Worm (Caenorhabditis elegans): ENCODE data around the gene F13H10.9.

DNA sequence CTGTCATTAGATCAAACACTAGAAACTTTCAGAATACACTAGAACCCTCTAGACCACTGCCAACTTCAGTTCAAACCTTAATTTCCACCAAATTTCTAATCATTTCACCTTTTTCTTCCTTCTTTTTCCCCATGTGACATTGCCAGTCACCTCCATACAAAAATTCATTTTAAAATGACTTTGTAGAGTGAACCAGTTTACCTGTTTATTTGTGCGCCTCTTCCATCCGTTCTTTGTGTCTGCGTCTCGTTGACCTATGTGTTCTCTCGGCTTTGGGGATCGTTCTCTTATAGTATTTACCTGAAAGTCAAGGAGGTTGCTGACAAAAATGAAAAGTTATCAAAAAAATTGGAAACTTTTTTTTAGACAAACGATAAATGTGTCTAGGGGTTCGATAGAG is 21.1 kb upstream of the F13H10.9 start:
- no peak for TF ChIP-seq C38D4.7 (GFP tag; optimal IDR thresholded peaks at IDR 0.05)
- TF ChIP-seq pat-9 (tag; optimal IDR thresholded peaks at IDR 0.05) = no peak
- no peak for TF ChIP-seq pha-4 (tag; optimal IDR thresholded peaks at IDR 0.05)
- no peak for TF ChIP-seq unc-42 (tag; optimal IDR thresholded peaks at IDR 0.05)
- TF ChIP-seq hlh-8 (tag; optimal IDR thresholded peaks at IDR 0.05) = no peak
- no peak for TF ChIP-seq unc-3 (GFP tag; conservative IDR thresholded peaks at IDR 0.05)
- no peak for TF ChIP-seq unc-3 (tag; optimal IDR thresholded peaks at IDR 0.05)
